Fruit fly (Drosophila melanogaster) whole organism: ENCODE measurements around the gene mew.

Experiments
- CG8478 ChIP-seq: fragments of >200 bp; optimal IDR thresholded peaks from 2 replicates; lab custom pipeline; 2018; ENCODE audit warnings: inconsistent platforms
- Dll ChIP-seq: fragments of >200 bp; optimal IDR thresholded peaks from 2 replicates; lab custom pipeline; 2017
- EcR ChIP-seq, 2 experiments: fragments of >200 bp; optimal IDR thresholded peaks; 2 replicates each; lab custom pipeline; 2017; ENCODE audit warnings: missing biosample characterization in 2 of 2, missing genetic modification characterization in 2 of 2, missing genetic modification reagents in 2 of 2
- pan ChIP-seq: fragments of >200 bp; optimal IDR thresholded peaks from 2 replicates; lab custom pipeline; 2017
- psq ChIP-seq: fragments of >200 bp; optimal IDR thresholded peaks from 2 replicates; lab custom pipeline; 2017
- usp ChIP-seq: fragments of >200 bp; optimal IDR thresholded peaks from 2 replicates; lab custom pipeline; 2017; ENCODE audit warnings: missing biosample characterization, missing genetic modification characterization, mixed read lengths

Gene mew

DNA sequence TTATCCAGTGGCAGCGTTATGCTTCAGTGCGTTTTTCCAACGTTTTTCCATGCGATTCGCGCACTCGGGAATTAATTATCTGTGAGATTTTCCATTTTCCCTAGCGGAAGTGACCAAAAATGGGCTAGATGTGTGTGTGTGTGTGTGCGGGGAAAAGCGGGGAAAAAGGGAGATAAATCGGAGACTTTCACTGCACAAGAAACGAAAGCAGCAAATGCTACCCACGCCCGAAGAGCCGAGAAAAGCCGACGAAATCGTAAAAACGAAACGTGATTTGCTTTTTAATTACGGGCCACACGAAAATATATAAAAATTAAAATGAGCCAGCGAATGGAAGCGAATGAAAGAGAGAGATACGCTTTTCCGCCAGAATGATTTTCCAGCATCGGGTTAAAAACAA lies 10.5 kb downstream of the mew start:
- no peak for TF ChIP-seq Dll
- TF ChIP-seq pan: no peak
- TF ChIP-seq psq: no peak

DNA sequence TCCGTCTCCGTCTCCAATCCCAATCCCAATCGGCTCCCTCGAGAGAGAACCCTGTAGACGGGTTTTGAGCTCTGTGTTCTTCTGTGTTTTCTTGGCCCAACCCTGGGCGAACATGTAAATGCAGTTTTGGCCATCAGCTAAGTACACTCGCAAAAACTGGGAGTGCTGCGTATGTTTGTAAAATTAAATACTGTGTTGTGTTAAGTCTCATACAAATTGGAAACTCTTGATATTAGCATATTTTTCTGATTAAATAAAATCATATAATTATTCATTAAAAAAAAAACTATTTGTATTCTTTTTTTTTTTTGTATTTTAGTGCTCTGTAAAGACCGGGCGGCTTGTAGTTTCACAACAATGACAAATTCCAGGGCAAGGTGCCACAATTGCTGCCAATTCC lies 12.5 kb downstream of the mew start:
- TF ChIP-seq usp (GFP tag; lab: Kevin White, UChicago) (no peak), pan (no peak), Dll (no peak), EcR (GFP tag; optimal IDR thresholded peaks at IDR 0.05; lab: Kevin White, UChicago) (no peak), psq (no peak), CG8478 (no peak)

- TF ChIP-seq CG8478: no peak
- TF ChIP-seq usp (GFP tag; lab: Kevin White, UChicago): no peak
- no peak for TF ChIP-seq Dll
- TF ChIP-seq EcR (GFP tag; optimal IDR thresholded peaks at IDR 0.05; lab: Kevin White, UChicago): no peak
- TF ChIP-seq psq: no peak
- TF ChIP-seq pan: no peak
Observed at dm6 chrX:13244462-13244861, 13.8 kb downstream of the mew start.

DNA sequence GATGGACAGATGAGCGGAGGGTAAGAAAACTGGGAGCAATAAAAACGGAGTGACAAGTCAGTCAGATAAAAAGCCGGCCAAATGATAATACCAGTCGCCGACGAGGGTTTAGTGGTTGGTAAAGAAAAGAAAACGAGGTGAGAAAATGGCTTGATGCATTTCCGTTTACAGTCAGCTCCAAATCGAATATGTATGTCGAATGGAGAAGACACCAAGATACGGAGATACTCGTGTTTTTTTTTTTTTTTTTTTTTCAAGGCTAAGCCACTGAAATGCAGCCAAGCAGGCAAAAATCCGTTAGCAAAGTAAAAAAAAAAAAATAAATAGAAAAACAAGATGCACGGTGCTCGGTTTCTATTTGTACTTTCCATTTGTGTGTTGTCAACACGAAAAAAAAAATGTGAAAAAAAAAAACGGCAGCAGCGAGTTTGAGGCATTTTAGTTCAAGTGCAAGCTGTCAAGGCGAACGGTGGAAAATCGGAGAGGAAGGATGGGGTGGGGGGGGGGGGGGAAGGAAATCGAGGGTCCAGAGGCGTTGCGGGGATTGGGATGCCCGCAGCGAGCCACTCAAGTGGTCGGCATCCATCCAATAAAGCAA lies 14.5 kb downstream of the mew start:
- TF ChIP-seq psq (no peak), EcR (GFP tag; optimal IDR thresholded peaks at IDR 0.05; lab: Kevin White, UChicago) (no peak), Dll (no peak), CG8478 (no peak), usp (GFP tag; lab: Kevin White, UChicago) (no peak), pan (no peak)

DNA sequence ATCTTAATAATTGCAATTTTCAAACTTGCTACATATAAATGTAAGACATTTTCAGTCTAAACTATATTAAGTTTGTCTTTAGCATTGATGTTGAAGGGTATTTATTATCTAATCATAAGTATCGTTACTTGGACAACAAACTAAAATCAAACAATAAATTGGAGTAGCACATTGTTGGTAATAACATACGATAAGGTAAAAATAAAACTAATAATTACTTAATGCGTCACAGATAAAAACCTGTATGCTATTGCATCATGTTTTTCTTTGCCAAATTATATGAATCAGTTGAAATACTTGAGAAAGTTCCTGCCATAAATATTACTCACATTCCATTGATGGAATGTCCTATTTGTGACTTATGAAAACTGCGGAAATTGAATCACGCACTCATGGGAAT lies 17.5 kb downstream of the mew start:
- no peak for TF ChIP-seq pan
- no peak for TF ChIP-seq psq
- TF ChIP-seq Dll: no peak
- TF ChIP-seq usp (GFP tag; lab: Kevin White, UChicago): no peak
- no peak for TF ChIP-seq CG8478
- no peak for TF ChIP-seq EcR (GFP tag; optimal IDR thresholded peaks at IDR 0.05; lab: Kevin White, UChicago)

- TF ChIP-seq psq (no peak), pan (no peak), usp (GFP tag; lab: Kevin White, UChicago) (no peak), EcR (GFP tag; optimal IDR thresholded peaks at IDR 0.05; lab: Kevin White, UChicago) (no peak), Dll (no peak), CG8478 (no peak)
Observed at dm6 chrX:13238294-13238917, 19.9 kb downstream of the mew start.

- TF ChIP-seq pan (no peak), Dll (no peak), psq (no peak), usp (GFP tag; lab: Kevin White, UChicago) (no peak), EcR (GFP tag; optimal IDR thresholded peaks at IDR 0.05; lab: Kevin White, UChicago) (no peak), CG8478 (no peak)
Observed at dm6 chrX:13236516-13237245, 21.6 kb downstream of the mew start, which contains the start of gene CG32639. CG32639 (minus strand) TSS chrX:13236566.

DNA sequence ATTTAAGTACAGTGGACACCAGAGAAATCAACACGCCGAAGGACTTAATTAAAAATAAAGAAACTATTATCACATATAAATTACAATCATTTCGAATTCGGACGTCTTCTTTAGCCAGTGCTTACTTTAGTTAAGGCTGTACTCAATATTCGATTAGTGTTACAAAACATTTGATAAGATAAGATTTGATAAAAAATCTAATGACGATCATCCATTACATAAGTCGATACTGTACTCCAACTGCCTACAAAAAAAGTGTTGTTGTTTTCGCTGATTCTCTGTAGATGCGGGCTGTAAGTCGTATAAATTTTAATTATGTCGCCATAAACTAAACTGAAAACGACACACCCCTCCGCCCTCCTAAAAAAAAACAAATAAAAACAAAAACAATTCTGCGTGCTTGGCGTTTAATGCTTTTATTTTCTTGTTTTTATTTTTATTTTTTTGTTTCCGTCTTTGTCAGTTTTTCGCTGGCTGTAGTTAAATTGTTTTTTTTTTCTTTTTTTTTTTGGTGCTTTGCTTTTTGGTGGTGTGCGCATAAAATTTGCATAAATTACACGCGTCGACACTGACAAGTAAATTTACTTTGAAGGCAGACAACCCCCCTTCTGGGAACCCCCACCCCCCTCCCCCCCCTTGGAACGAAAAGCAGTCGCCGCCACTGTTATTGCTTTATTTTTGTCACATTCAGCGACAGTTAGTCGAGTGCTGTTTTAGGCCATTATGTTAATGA lies 23.4 kb downstream of the mew start:
- TF ChIP-seq psq: no peak
- TF ChIP-seq usp (GFP tag; lab: Kevin White, UChicago): no peak
- TF ChIP-seq Dll: no peak
- TF ChIP-seq pan: no peak
- no peak for TF ChIP-seq CG8478
- no peak for TF ChIP-seq EcR (GFP tag; optimal IDR thresholded peaks at IDR 0.05; lab: Kevin White, UChicago)

dm6 chrX:13233811-13234737 lies 24.2 kb downstream of the mew start:
- TF ChIP-seq EcR (GFP tag; optimal IDR thresholded peaks at IDR 0.05; lab: Kevin White, UChicago) (no peak), usp (GFP tag; lab: Kevin White, UChicago) (no peak), psq (no peak), pan (no peak), Dll (no peak), CG8478 (no peak)

dm6 chrX:13232406-13233195 lies 25.7 kb downstream of the mew start:
- no peak for TF ChIP-seq CG8478
- no peak for TF ChIP-seq pan
- no peak for TF ChIP-seq psq
- no peak for TF ChIP-seq Dll
- no peak for TF ChIP-seq EcR (GFP tag; optimal IDR thresholded peaks at IDR 0.05; lab: Kevin White, UChicago)
- no peak for TF ChIP-seq usp (GFP tag; lab: Kevin White, UChicago)

DNA sequence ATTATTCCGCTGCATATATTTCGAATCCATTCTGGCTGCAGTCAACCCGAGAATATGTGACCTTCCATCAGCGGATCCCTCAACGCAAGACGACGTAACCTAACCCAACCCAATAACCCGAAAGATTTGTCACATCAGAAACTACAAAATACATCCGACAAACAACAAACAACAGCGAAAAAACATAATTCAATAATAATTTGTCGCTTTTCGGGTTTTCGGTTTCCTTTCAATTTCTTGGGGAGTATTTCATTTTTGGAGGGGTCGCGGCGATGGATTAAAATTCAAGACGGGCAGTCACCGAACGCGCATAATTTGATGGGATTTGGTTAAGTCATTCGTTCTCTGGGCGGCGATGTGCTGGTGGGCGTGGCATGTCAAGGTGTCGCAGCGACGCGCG lies 27.3 kb downstream of the mew start:
- no peak for TF ChIP-seq psq
- TF ChIP-seq CG8478: no peak
- no peak for TF ChIP-seq pan
- TF ChIP-seq usp (GFP tag; lab: Kevin White, UChicago): no peak
- TF ChIP-seq Dll: no peak
- no peak for TF ChIP-seq EcR (GFP tag; optimal IDR thresholded peaks at IDR 0.05; lab: Kevin White, UChicago)
